Worm (Caenorhabditis elegans): ENCODE measurements around the gene srbc-26.

srbc-26 gene

DNA sequence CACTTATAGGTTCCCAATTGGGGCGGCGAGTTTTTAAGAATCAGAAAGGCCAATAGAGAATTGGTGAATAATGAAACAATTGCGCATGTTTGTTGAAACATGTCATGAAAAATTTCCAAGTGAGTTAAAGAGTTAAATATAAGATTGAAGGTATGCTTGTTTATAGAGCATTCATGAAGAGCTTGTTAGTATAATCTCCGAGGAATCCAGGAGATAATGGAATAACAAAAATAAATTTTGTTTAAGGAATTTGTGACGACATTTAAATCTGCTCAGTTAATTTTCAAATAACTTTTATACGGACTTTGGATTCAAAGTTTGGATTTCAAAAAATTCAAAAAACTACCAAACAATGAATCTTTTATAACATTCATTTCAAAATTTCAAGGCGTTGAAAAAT lies 18.7 kb downstream of the srbc-26 start, which contains the start of gene str-199:
str-199 (minus strand) TSS at position 101 of the 400 bp plus-strand sequence.
- TF ChIP-seq ttx-3 (tag; optimal IDR thresholded peaks at IDR 0.05) (no peak), dmd-4 (tag; optimal IDR thresholded peaks at IDR 0.05; ENCODE audit: borderline replicate concordance) (no peak), F13H6.1 (tag; optimal IDR thresholded peaks at IDR 0.05) (no peak), ets-4 (tag; optimal IDR thresholded peaks at IDR 0.05) (no peak), tbx-2 (tag; optimal IDR thresholded peaks at IDR 0.05) (no peak), pax-1 (tag; optimal IDR thresholded peaks at IDR 0.05) (no peak), elt-4 (tag; optimal IDR thresholded peaks at IDR 0.05) (no peak), rnt-1 (tag; optimal IDR thresholded peaks at IDR 0.05) (no peak), ceh-9 (tag; optimal IDR thresholded peaks at IDR 0.05) (no peak), eyg-1 (tag; optimal IDR thresholded peaks at IDR 0.05) (no peak), ceh-45 (GFP tag; IDR thresholded peaks at IDR 0.05) (no peak), fkh-6 (tag; optimal IDR thresholded peaks at IDR 0.05) (no peak), ceh-19 (GFP tag; optimal IDR thresholded peaks at IDR 0.05) (no peak), Y22D7AL.16 (tag; optimal IDR thresholded peaks at IDR 0.05) (no peak), unc-3 (GFP tag; conservative IDR thresholded peaks at IDR 0.05) (no peak), unc-3 (tag; optimal IDR thresholded peaks at IDR 0.05) (no peak), pros-1 (tag; optimal IDR thresholded peaks at IDR 0.05) (no peak), pat-9 (tag; optimal IDR thresholded peaks at IDR 0.05) (no peak), madf-2 (tag; optimal IDR thresholded peaks at IDR 0.05) (no peak), zip-5 (tag; optimal IDR thresholded peaks at IDR 0.05) (no peak), lim-6 (tag; optimal IDR thresholded peaks at IDR 0.05) (no peak)

DNA sequence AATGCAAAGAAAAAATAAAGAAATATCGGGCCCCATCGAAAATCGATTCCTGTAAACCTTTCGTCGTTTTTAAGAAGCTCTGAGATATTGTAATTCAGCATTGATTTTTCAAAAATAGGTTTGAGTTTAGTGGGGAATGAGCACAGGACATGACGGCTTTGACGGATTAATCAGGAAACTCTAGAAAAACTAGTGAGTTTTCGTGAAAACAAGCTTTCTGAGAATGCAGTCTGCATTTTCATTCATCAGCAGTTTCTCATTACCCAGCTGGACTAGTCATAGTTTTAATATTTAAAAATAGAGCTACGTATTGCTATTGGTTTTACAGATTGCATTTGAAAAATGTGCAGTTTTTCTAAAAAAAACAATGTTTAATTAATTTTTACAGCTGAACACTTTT lies 20.6 kb downstream of the srbc-26 start, which contains the start of gene srz-47:
srz-47 (minus strand) TSS at position 101 of the 400 bp plus-strand sequence.
- TF ChIP-seq fax-1 (tag; optimal IDR thresholded peaks at IDR 0.05): no peak
- TF ChIP-seq hlh-6 (tag; optimal IDR thresholded peaks at IDR 0.05): no peak
- TF ChIP-seq ceh-31 (tag; optimal IDR thresholded peaks at IDR 0.05): no peak
- no peak for TF ChIP-seq Y22D7AL.16 (tag; optimal IDR thresholded peaks at IDR 0.05)
- TF ChIP-seq sdc-2 (tag; optimal IDR thresholded peaks at IDR 0.05): no peak
- TF ChIP-seq ama-1 (optimal IDR thresholded peaks at IDR 0.05): no peak
- TF ChIP-seq ceh-18 (tag; optimal IDR thresholded peaks at IDR 0.05): no peak
- TF ChIP-seq pat-9 (tag; optimal IDR thresholded peaks at IDR 0.05): no peak
- no peak for TF ChIP-seq fkh-10 (GFP tag; optimal IDR thresholded peaks at IDR 0.05)
- no peak for TF ChIP-seq C38D4.7 (GFP tag; optimal IDR thresholded peaks at IDR 0.05)
- TF ChIP-seq fkh-6 (tag; optimal IDR thresholded peaks at IDR 0.05): no peak
- TF ChIP-seq pha-4 (tag; optimal IDR thresholded peaks at IDR 0.05): no peak
- no peak for TF ChIP-seq ceh-2 (tag; optimal IDR thresholded peaks at IDR 0.05)
- no peak for TF ChIP-seq pax-1 (tag; optimal IDR thresholded peaks at IDR 0.05)
- TF ChIP-seq hlh-30 (tag; optimal IDR thresholded peaks at IDR 0.05; ENCODE audit: insufficient read depth): no peak
- no peak for TF ChIP-seq dve-1 (tag; optimal IDR thresholded peaks at IDR 0.05)
- TF ChIP-seq ceh-9 (tag; optimal IDR thresholded peaks at IDR 0.05): no peak

DNA sequence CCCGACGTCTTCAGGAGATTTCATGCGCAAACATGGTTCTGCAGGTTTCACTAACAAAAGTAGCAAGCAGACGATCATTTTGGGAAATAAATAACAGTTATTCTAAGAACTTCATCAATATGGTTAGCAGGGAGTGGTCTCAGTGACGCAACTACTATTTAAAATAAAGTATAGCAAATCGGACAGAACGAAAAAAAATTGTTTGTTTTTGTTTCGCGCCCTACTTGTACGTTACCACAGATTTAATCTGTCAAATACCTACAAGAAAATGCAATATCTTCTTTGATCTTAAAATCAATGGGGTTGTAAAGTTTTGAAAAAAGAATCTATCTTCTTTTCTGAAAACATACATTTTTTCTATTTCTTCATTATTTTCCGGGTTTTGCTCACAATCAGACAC lies 27.3 kb downstream of the srbc-26 start, which contains the start of gene srz-96:
srz-96 (plus strand) TSS at position 301 of the 400 bp plus-strand sequence.
- TF ChIP-seq hlh-6 (tag; optimal IDR thresholded peaks at IDR 0.05) (no peak), madf-2 (tag; optimal IDR thresholded peaks at IDR 0.05) (no peak), pros-1 (tag; optimal IDR thresholded peaks at IDR 0.05) (no peak), hlh-8 (tag; optimal IDR thresholded peaks at IDR 0.05) (no peak), hlh-30 (tag; optimal IDR thresholded peaks at IDR 0.05; ENCODE audit: insufficient read depth) (no peak), lim-6 (tag; optimal IDR thresholded peaks at IDR 0.05) (no peak), eyg-1 (tag; optimal IDR thresholded peaks at IDR 0.05) (no peak), ceh-14 (tag; optimal IDR thresholded peaks at IDR 0.05) (no peak), ceh-48 (tag; optimal IDR thresholded peaks at IDR 0.05) (no peak), sdc-2 (tag; optimal IDR thresholded peaks at IDR 0.05) (no peak), pqm-1 (tag; optimal IDR thresholded peaks at IDR 0.05) (no peak), elt-2 (tag; optimal IDR thresholded peaks at IDR 0.05) (no peak), ceh-34 (tag; optimal IDR thresholded peaks at IDR 0.05) (no peak), ttx-3 (tag; optimal IDR thresholded peaks at IDR 0.05) (no peak), ets-4 (tag; optimal IDR thresholded peaks at IDR 0.05) (no peak), ceh-19 (GFP tag; optimal IDR thresholded peaks at IDR 0.05) (no peak), ceh-31 (tag; optimal IDR thresholded peaks at IDR 0.05) (no peak)
